Fruit fly (Drosophila melanogaster) whole organism, embryonic: ENCODE data around the gene CG10470.

Source experiments
- ATbp ChIP-seq: fragments of 200-800 bp; sonication (Bioruptor generic); optimal IDR thresholded peaks from 2 replicates; lab custom pipeline; 2017; ENCODE audit warnings: missing biosample characterization, mild to moderate bottlenecking, missing genetic modification characterization, missing genetic modification reagents
- Adf1 ChIP-seq: fragments of 200-800 bp; sonication (Bioruptor generic); IDR thresholded peaks from 2 replicates; pipeline ENCODE4 v1.3.6; 2022; ENCODE audit warnings: missing biosample characterization, missing genetic modification characterization
- CG10959 ChIP-seq: fragments of 200-800 bp; sonication (Bioruptor generic); IDR thresholded peaks from 2 replicates; pipeline ENCODE4 v1.3.6; 2022; ENCODE audit warnings: missing biosample characterization, missing genetic modification characterization
- CG11456 ChIP-seq: fragments of 200-800 bp; sonication (Bioruptor generic); IDR thresholded peaks from 3 replicates; pipeline ENCODE4 v1.3.6; 2022; ENCODE audit warnings: missing biosample characterization, missing genetic modification characterization
- CG11696 ChIP-seq: fragments of 200-800 bp; sonication (Bioruptor generic); IDR thresholded peaks from 2 replicates; pipeline ENCODE4 v1.3.6; 2022; ENCODE audit warnings: missing biosample characterization, missing genetic modification characterization
- CG12769 ChIP-seq: fragments of 200-800 bp; sonication (Bioruptor generic); optimal IDR thresholded peaks from 2 replicates; lab custom pipeline; 2019; ENCODE audit warnings: missing biosample characterization, mild to moderate bottlenecking, missing genetic modification characterization, moderate library complexity
- CG13287 ChIP-seq: fragments of 200-800 bp; sonication (Bioruptor generic); IDR thresholded peaks from 2 replicates; pipeline ENCODE4 v1.3.6; 2022; ENCODE audit warnings: missing biosample characterization, missing genetic modification characterization; ENCODE audit not compliant: partially characterized antibody
- CG13894 ChIP-seq: fragments of 200-800 bp; sonication (Bioruptor generic); optimal IDR thresholded peaks from 3 replicates; lab custom pipeline; 2018; ENCODE audit warnings: missing biosample characterization, mild to moderate bottlenecking, missing genetic modification characterization, moderate library complexity
- CG15011 ChIP-seq: fragments of 200-800 bp; sonication (Bioruptor generic); optimal IDR thresholded peaks from 3 replicates; lab custom pipeline; 2018; ENCODE audit warnings: missing biosample characterization, mild to moderate bottlenecking, missing genetic modification characterization
- CG15479 ChIP-seq: fragments of 200-800 bp; sonication (Bioruptor generic); optimal IDR thresholded peaks from 3 replicates; lab custom pipeline; 2019; ENCODE audit warnings: missing biosample characterization, mild to moderate bottlenecking, missing genetic modification characterization, moderate library complexity
- CG1647 ChIP-seq: fragments of 200-800 bp; sonication (Bioruptor generic); optimal IDR thresholded peaks from 3 replicates; lab custom pipeline; 2016; ENCODE audit warnings: missing biosample characterization, missing genetic modification characterization
- CG16863 ChIP-seq: fragments of 200-800 bp; sonication (Bioruptor generic); optimal IDR thresholded peaks from 3 replicates; lab custom pipeline; 2016; ENCODE audit warnings: missing biosample characterization, missing genetic modification characterization
- CG17568 ChIP-seq: fragments of 200-800 bp; sonication (Bioruptor generic); optimal IDR thresholded peaks from 2 replicates; lab custom pipeline; 2018; ENCODE audit warnings: missing biosample characterization, mild to moderate bottlenecking, missing genetic modification characterization, moderate library complexity
- CG18476 ChIP-seq: fragments of 200-800 bp; sonication (Bioruptor generic); optimal IDR thresholded peaks from 2 replicates; lab custom pipeline; 2016; ENCODE audit warnings: missing biosample characterization, mild to moderate bottlenecking, missing genetic modification characterization
- CG2116 ChIP-seq: fragments of 200-800 bp; sonication (Bioruptor generic); optimal IDR thresholded peaks from 3 replicates; lab custom pipeline; 2018; ENCODE audit warnings: missing biosample characterization, mild to moderate bottlenecking, missing genetic modification characterization
- CG2129 ChIP-seq: fragments of 200-800 bp; sonication (Bioruptor generic); IDR thresholded peaks from 2 replicates; pipeline ENCODE4 v1.3.6; 2022; ENCODE audit warnings: missing biosample characterization, missing genetic modification characterization; ENCODE audit not compliant: partially characterized antibody
- CG2712 ChIP-seq: fragments of 200-800 bp; optimal IDR thresholded peaks from 3 replicates; lab custom pipeline; 2019; ENCODE audit warnings: missing biosample characterization, mild to moderate bottlenecking, missing genetic modification characterization, moderate library complexity
- CG30431 ChIP-seq: fragments of 200-800 bp; sonication (Bioruptor generic); optimal IDR thresholded peaks from 2 replicates; lab custom pipeline; 2017; ENCODE audit warnings: missing biosample characterization, missing genetic modification characterization
- CG3065 ChIP-seq: fragments of 200-800 bp; sonication (Bioruptor generic); optimal IDR thresholded peaks from 2 replicates; lab custom pipeline; 2016; ENCODE audit warnings: missing biosample characterization, missing genetic modification characterization
- CG3163 ChIP-seq: fragments of 200-800 bp; sonication (Bioruptor generic); optimal IDR thresholded peaks from 3 replicates; lab custom pipeline; 2016; ENCODE audit warnings: missing biosample characterization, missing genetic modification characterization
- CG33213 ChIP-seq: fragments of 200-800 bp; sonication (Bioruptor generic); optimal IDR thresholded peaks from 3 replicates; lab custom pipeline; 2016; ENCODE audit warnings: missing biosample characterization, missing genetic modification characterization
- CG4854 ChIP-seq: fragments of 200-800 bp; sonication (Bioruptor generic); optimal IDR thresholded peaks from 2 replicates; lab custom pipeline; 2016; ENCODE audit warnings: missing biosample characterization, missing genetic modification characterization, inconsistent platforms
- CG6654 ChIP-seq: fragments of 200-800 bp; sonication (Bioruptor generic); optimal IDR thresholded peaks from 2 replicates; lab custom pipeline; 2017; ENCODE audit warnings: missing biosample characterization, mild to moderate bottlenecking, missing genetic modification characterization
- CG8359 ChIP-seq: fragments of 200-800 bp; sonication (Bioruptor generic); optimal IDR thresholded peaks from 2 replicates; lab custom pipeline; 2017; ENCODE audit warnings: missing biosample characterization, mild to moderate bottlenecking, missing genetic modification characterization, borderline replicate concordance
- CG8944 ChIP-seq: fragments of 200-800 bp; sonication (Bioruptor generic); optimal IDR thresholded peaks from 3 replicates; lab custom pipeline; 2016; ENCODE audit warnings: missing biosample characterization, missing genetic modification characterization
- CTCF ChIP-seq: fragments of 200-800 bp; sonication (Bioruptor generic); optimal IDR thresholded peaks from 2 replicates; lab custom pipeline; 2017; ENCODE audit warnings: missing biosample characterization, mild to moderate bottlenecking, missing genetic modification characterization, moderate library complexity
- Hand ChIP-seq: fragments of 200-800 bp; sonication (Bioruptor generic); optimal IDR thresholded peaks from 2 replicates; lab custom pipeline; 2017; ENCODE audit warnings: mild to moderate bottlenecking, missing biosample characterization, missing genetic modification reagents, missing genetic modification characterization
- MBD-R2 ChIP-seq: fragments of 200-800 bp; sonication (Bioruptor generic); IDR thresholded peaks from 2 replicates; pipeline ENCODE4 v1.3.6; 2022; ENCODE audit warnings: missing biosample characterization, missing genetic modification characterization
- NC2α ChIP-seq: fragments of 200-800 bp; sonication (Bioruptor generic); optimal IDR thresholded peaks from 2 replicates; lab custom pipeline; 2016; ENCODE audit warnings: missing biosample characterization, missing genetic modification characterization
- NFAT ChIP-seq: fragments of 200-800 bp; sonication (Bioruptor generic); IDR thresholded peaks from 2 replicates; pipeline ENCODE4 v1.3.6; 2022; ENCODE audit warnings: missing biosample characterization, missing genetic modification characterization
- YL-1 ChIP-seq: fragments of 200-800 bp; sonication (Bioruptor generic); optimal IDR thresholded peaks from 3 replicates; lab custom pipeline; 2017; ENCODE audit warnings: missing biosample characterization, mild to moderate bottlenecking, missing genetic modification characterization
- ac ChIP-seq: fragments of 200-800 bp; sonication (Bioruptor generic); optimal IDR thresholded peaks from 3 replicates; lab custom pipeline; 2017; ENCODE audit warnings: missing biosample characterization, mild to moderate bottlenecking, missing genetic modification characterization
- ap ChIP-seq: fragments of 200-800 bp; sonication (Bioruptor generic); IDR thresholded peaks from 2 replicates; pipeline ENCODE4 v1.3.6; 2022; ENCODE audit warnings: missing biosample characterization, missing genetic modification characterization
- az2 ChIP-seq: fragments of 200-800 bp; sonication (Bioruptor generic); optimal IDR thresholded peaks from 3 replicates; lab custom pipeline; 2016; ENCODE audit warnings: missing biosample characterization, missing genetic modification characterization
- disco-r ChIP-seq: fragments of 200-800 bp; sonication (Bioruptor generic); optimal IDR thresholded peaks from 2 replicates; lab custom pipeline; 2016; ENCODE audit warnings: missing biosample characterization, missing genetic modification characterization
- dm ChIP-seq: fragments of 200-800 bp; sonication (Bioruptor generic); optimal IDR thresholded peaks from 3 replicates; lab custom pipeline; 2016; ENCODE audit warnings: missing biosample characterization, missing genetic modification characterization
- fd102C ChIP-seq: fragments of 200-800 bp; sonication (Bioruptor generic); optimal IDR thresholded peaks from 2 replicates; lab custom pipeline; 2018; ENCODE audit warnings: missing biosample characterization, mild to moderate bottlenecking, missing genetic modification characterization, moderate library complexity
- fu2 ChIP-seq: fragments of 200-800 bp; sonication (Bioruptor generic); optimal IDR thresholded peaks from 2 replicates; lab custom pipeline; 2016; ENCODE audit warnings: missing biosample characterization, missing genetic modification characterization
- grn ChIP-seq: fragments of 200-800 bp; sonication (Bioruptor generic); optimal IDR thresholded peaks from 3 replicates; lab custom pipeline; 2017; ENCODE audit warnings: missing biosample characterization, missing genetic modification characterization
- hbn ChIP-seq: fragments of 200-800 bp; sonication (Bioruptor generic); IDR thresholded peaks from 2 replicates; pipeline ENCODE4 v1.3.6; 2022; ENCODE audit warnings: missing biosample characterization, missing genetic modification characterization; ENCODE audit not compliant: partially characterized antibody
- knrl ChIP-seq: fragments of 200-800 bp; sonication (Bioruptor generic); IDR thresholded peaks from 3 replicates; pipeline ENCODE4 v1.3.6; 2022; ENCODE audit warnings: missing biosample characterization, missing genetic modification characterization; ENCODE audit not compliant: partially characterized antibody
- salm ChIP-seq: fragments of 200-800 bp; sonication (Bioruptor generic); optimal IDR thresholded peaks from 2 replicates; lab custom pipeline; 2018; ENCODE audit warnings: missing biosample characterization, mild to moderate bottlenecking, missing genetic modification characterization
- sima ChIP-seq: fragments of 200-800 bp; sonication (Bioruptor generic); optimal IDR thresholded peaks from 2 replicates; lab custom pipeline; 2016; ENCODE audit warnings: missing biosample characterization, missing genetic modification characterization
- slou ChIP-seq: fragments of 200-800 bp; sonication (Bioruptor generic); optimal IDR thresholded peaks from 3 replicates; lab custom pipeline; 2016; ENCODE audit warnings: missing biosample characterization, missing genetic modification characterization
- slp2 ChIP-seq: fragments of 200-800 bp; sonication (Bioruptor generic); optimal IDR thresholded peaks from 2 replicates; lab custom pipeline; 2016; ENCODE audit warnings: missing biosample characterization, missing genetic modification characterization
- sr ChIP-seq: fragments of 200-800 bp; sonication (Bioruptor generic); IDR thresholded peaks from 3 replicates; pipeline ENCODE4 v1.3.6; 2022; ENCODE audit warnings: missing biosample characterization, missing genetic modification characterization
- stwl ChIP-seq: fragments of 200-800 bp; sonication (Bioruptor generic); optimal IDR thresholded peaks from 3 replicates; lab custom pipeline; 2018; ENCODE audit warnings: missing biosample characterization, mild to moderate bottlenecking, missing genetic modification characterization, moderate library complexity
- sug ChIP-seq: fragments of 200-800 bp; optimal IDR thresholded peaks from 2 replicates; lab custom pipeline; 2019; ENCODE audit warnings: missing biosample characterization, mild to moderate bottlenecking, missing genetic modification characterization, moderate library complexity
- trh ChIP-seq: fragments of 200-800 bp; sonication (Bioruptor generic); optimal IDR thresholded peaks from 2 replicates; lab custom pipeline; 2016; ENCODE audit warnings: missing biosample characterization, missing genetic modification characterization
- unc-4 ChIP-seq: fragments of 200-800 bp; sonication (Bioruptor generic); IDR thresholded peaks from 2 replicates; pipeline ENCODE4 v1.3.6; 2022; ENCODE audit warnings: missing biosample characterization, missing genetic modification characterization; ENCODE audit not compliant: partially characterized antibody

Gene CG10470

DNA sequence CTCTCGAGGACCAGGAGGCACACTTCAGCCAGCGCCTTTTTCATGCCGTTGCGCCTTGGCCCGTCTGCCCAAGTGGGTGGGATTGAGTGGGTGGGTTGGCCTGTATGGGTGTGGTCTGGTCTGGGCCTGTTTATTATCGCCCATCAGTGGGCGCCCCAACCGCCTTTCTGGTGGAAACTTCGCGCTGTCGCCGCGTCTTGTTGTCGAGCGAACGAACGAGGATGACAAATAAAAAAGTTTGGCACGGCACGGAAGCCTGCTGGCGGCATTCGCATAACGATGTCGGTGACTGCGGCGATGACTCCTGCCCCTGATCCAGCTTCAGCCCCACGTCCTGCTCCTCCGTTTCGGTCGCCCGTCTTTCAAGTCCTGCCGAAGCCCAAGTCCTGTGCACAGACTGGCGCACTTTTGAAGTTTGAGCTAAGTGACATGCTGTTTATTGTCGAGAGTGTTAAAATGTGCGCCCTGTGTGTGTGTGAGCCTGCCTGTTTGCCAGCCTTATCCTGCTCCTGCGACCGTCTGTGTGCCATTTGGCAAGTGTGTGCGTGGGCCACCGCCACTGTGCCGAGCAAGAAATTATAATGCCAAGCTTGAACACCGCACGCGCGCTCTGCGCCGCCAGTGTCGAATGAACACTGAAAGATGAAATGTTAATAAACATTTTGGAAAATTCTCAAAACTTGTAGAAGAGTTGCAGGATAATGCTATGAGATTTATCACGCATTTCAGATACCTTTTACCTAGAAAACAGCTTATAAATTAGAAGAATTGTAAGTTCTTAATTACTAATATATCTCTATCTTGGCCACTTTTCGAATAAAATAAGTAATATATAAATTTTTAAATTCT lies 34.6 kb upstream of the CG10470 start (continued):
- TF ChIP-seq CG12769 (tag; lab: Kevin White, UChicago) (no peak), CG13894 (tag; lab: Kevin White, UChicago) (peak; percentile 54), knrl (no peak), hbn (GFP tag; lab: Robert Waterston, UW) (no peak), NC2α (GFP tag; lab: Kevin White, UChicago) (no peak), trh (GFP tag; lab: Kevin White, UChicago) (no peak), MBD-R2 (no peak), YL-1 (GFP tag; lab: Kevin White, UChicago) (peak; percentile 6), CG8359 (GFP tag; lab: Kevin White, UChicago) (peak; percentile 27), Adf1 (GFP tag; lab: Robert Waterston, UW) (no peak), CG15011 (GFP tag; lab: Kevin White, UChicago) (peak; percentile 62), ac (GFP tag; lab: Kevin White, UChicago) (no peak), NFAT (GFP tag; lab: Robert Waterston, UW) (0 out of 2 replicates have a peak, but pooled peaks have one; percentile 5), CG11696 (no peak), CG3163 (no peak), CG1647 (GFP tag; lab: Kevin White, UChicago) (no peak), CG2116 (GFP tag; lab: Kevin White, UChicago) (peak; percentile 24), sug (peak; percentile 70), CG16863 (GFP tag; lab: Kevin White, UChicago) (no peak), CG17568 (GFP tag; lab: Kevin White, UChicago) (peak; percentile 18), CG18476 (GFP tag; lab: Kevin White, UChicago) (peak; percentile 61), CG13287 (no peak), Hand (GFP tag; lab: Kevin White, UChicago) (peak; percentile 91), ATbp (GFP tag; lab: Kevin White, UChicago) (peak; percentile 72), CG33213 (no peak), sr (no peak), sima (GFP tag; lab: Kevin White, UChicago) (no peak), disco-r (GFP tag; lab: Kevin White, UChicago) (no peak), CG10959 (GFP tag; lab: Robert Waterston, UW) (no peak), CG2129 (no peak), slou (GFP tag; lab: Kevin White, UChicago) (peak; percentile 70), CG11456 (no peak), slp2 (GFP tag; lab: Kevin White, UChicago) (no peak), ap (0 out of 2 replicates have a peak, but pooled peaks have one; percentile 24), CG15479 (GFP tag; lab: Kevin White, UChicago) (no peak), CG30431 (GFP tag; lab: Kevin White, UChicago) (peak; percentile 12), CTCF (GFP tag; lab: Kevin White, UChicago) (no peak), salm (peak; percentile 39), CG2712 (tag; lab: Kevin White, UChicago) (peak; percentile 79), CG6654 (GFP tag; lab: Kevin White, UChicago) (no peak), stwl (tag; lab: Kevin White, UChicago) (no peak), unc-4 (GFP tag; lab: Robert Waterston, UW) (no peak), grn (GFP tag; lab: Kevin White, UChicago) (no peak), fd102C (GFP tag; lab: Kevin White, UChicago) (no peak), dm (GFP tag; lab: Kevin White, UChicago) (no peak), CG3065 (no peak), fu2 (no peak), CG4854 (GFP tag; lab: Kevin White, UChicago) (no peak), az2 (GFP tag; lab: Kevin White, UChicago) (peak; percentile 63), CG8944 (GFP tag; lab: Kevin White, UChicago) (no peak)
